Fruit fly (Drosophila melanogaster) whole organism, embryonic: ENCODE data around the gene CG43355.
A peak's percentile ranks its signal among the peaks of the same experiment; 100 is the strongest.

Experiments used
- Adf1 ChIP-seq: fragments of 200-800 bp; sonication (Bioruptor generic); IDR thresholded peaks from 2 replicates; pipeline ENCODE4 v1.3.6; 2022; ENCODE audit warnings: missing biosample characterization, missing genetic modification characterization
- Atf6 ChIP-seq: fragments of 200-800 bp; sonication (Bioruptor generic); IDR thresholded peaks from 2 replicates; pipeline ENCODE4 v1.3.6; 2022; ENCODE audit warnings: missing biosample characterization, missing genetic modification characterization
- C15 ChIP-seq: fragments of 200-800 bp; sonication (Bioruptor generic); IDR thresholded peaks from 3 replicates; pipeline ENCODE4 v1.3.6; 2022; ENCODE audit warnings: missing biosample characterization, missing genetic modification characterization
- CG11085 ChIP-seq: fragments of 200-800 bp; sonication (Bioruptor generic); IDR thresholded peaks from 2 replicates; pipeline ENCODE4 v1.3.6; 2022; ENCODE audit warnings: missing biosample characterization, missing genetic modification characterization
- CG11504 ChIP-seq: fragments of 200-800 bp; sonication (Bioruptor generic); optimal IDR thresholded peaks from 3 replicates; lab custom pipeline; 2019; ENCODE audit warnings: missing biosample characterization, mild to moderate bottlenecking, missing genetic modification characterization, moderate library complexity
- CG11695 ChIP-seq: fragments of 200-800 bp; sonication (Bioruptor generic); IDR thresholded peaks from 3 replicates; pipeline ENCODE4 v1.3.6; 2022; ENCODE audit warnings: missing biosample characterization, missing genetic modification characterization
- CG12744 ChIP-seq: fragments of 200-800 bp; sonication (Bioruptor generic); optimal IDR thresholded peaks from 2 replicates; lab custom pipeline; 2016; ENCODE audit warnings: missing biosample characterization, missing genetic modification characterization
- CG13123 ChIP-seq: fragments of 200-800 bp; sonication (Bioruptor generic); optimal IDR thresholded peaks from 2 replicates; lab custom pipeline; 2016; ENCODE audit warnings: missing biosample characterization, missing genetic modification characterization
- CG13775 ChIP-seq: fragments of 200-800 bp; sonication (Bioruptor generic); optimal IDR thresholded peaks from 3 replicates; lab custom pipeline; 2017; ENCODE audit warnings: missing biosample characterization, mild to moderate bottlenecking, missing genetic modification characterization
- CG1529 ChIP-seq: fragments of 200-800 bp; sonication (Bioruptor generic); optimal IDR thresholded peaks from 3 replicates; lab custom pipeline; 2018; ENCODE audit warnings: missing biosample characterization, missing genetic modification characterization
- CG1647 ChIP-seq: fragments of 200-800 bp; sonication (Bioruptor generic); optimal IDR thresholded peaks from 3 replicates; lab custom pipeline; 2016; ENCODE audit warnings: missing biosample characterization, missing genetic modification characterization
- CG31365 ChIP-seq: fragments of 200-800 bp; sonication (Bioruptor generic); optimal IDR thresholded peaks from 2 replicates; lab custom pipeline; 2018; ENCODE audit warnings: missing biosample characterization, mild to moderate bottlenecking, missing genetic modification characterization
- CG31441 ChIP-seq: fragments of 200-800 bp; sonication (Bioruptor generic); IDR thresholded peaks from 2 replicates; pipeline ENCODE4 v1.3.6; 2022; ENCODE audit warnings: missing biosample characterization, missing genetic modification characterization
- CG34422 ChIP-seq: fragments of 200-800 bp; sonication (Bioruptor generic); IDR thresholded peaks from 3 replicates; pipeline ENCODE4 v1.3.6; 2022; ENCODE audit warnings: missing biosample characterization, missing genetic modification characterization
- CG3838 ChIP-seq: fragments of 200-800 bp; sonication (Bioruptor generic); optimal IDR thresholded peaks from 3 replicates; lab custom pipeline; 2016; ENCODE audit warnings: missing biosample characterization, missing genetic modification characterization
- CG6175 ChIP-seq: fragments of 200-800 bp; sonication (Bioruptor generic); IDR thresholded peaks from 3 replicates; pipeline ENCODE4 v1.3.6; 2022; ENCODE audit warnings: missing biosample characterization, missing genetic modification characterization
- CG6254 ChIP-seq: fragments of 200-800 bp; sonication (Bioruptor generic); optimal IDR thresholded peaks from 3 replicates; lab custom pipeline; 2017; ENCODE audit warnings: mild to moderate bottlenecking, missing biosample characterization, missing genetic modification reagents, missing genetic modification characterization
- CG6765 ChIP-seq: fragments of 200-800 bp; sonication (Bioruptor generic); optimal IDR thresholded peaks from 3 replicates; lab custom pipeline; 2017; ENCODE audit warnings: missing biosample characterization, mild to moderate bottlenecking, missing genetic modification characterization
- CG7839 ChIP-seq: fragments of 200-800 bp; sonication (Bioruptor generic); optimal IDR thresholded peaks from 3 replicates; lab custom pipeline; 2018; ENCODE audit warnings: missing biosample characterization, mild to moderate bottlenecking, missing genetic modification characterization, moderate library complexity
- CG9215 ChIP-seq: fragments of 200-800 bp; sonication (Bioruptor generic); IDR thresholded peaks from 2 replicates; pipeline ENCODE4 v1.3.6; 2022; ENCODE audit warnings: missing biosample characterization, missing genetic modification characterization
- CG9609 ChIP-seq: fragments of 200-800 bp; sonication (Bioruptor generic); optimal IDR thresholded peaks from 3 replicates; lab custom pipeline; 2016; ENCODE audit warnings: missing biosample characterization, missing genetic modification characterization
- CG9876 ChIP-seq: fragments of 200-800 bp; sonication (Bioruptor generic); optimal IDR thresholded peaks from 2 replicates; lab custom pipeline; 2016; ENCODE audit warnings: missing biosample characterization, missing genetic modification characterization
- Camta ChIP-seq: fragments of 200-800 bp; sonication (Bioruptor generic); optimal IDR thresholded peaks from 2 replicates; lab custom pipeline; 2016; ENCODE audit warnings: missing biosample characterization, missing genetic modification characterization
- Deaf1 ChIP-seq: fragments of 200-800 bp; optimal IDR thresholded peaks from 3 replicates; lab custom pipeline; 2019; ENCODE audit warnings: missing biosample characterization, mild to moderate bottlenecking, missing genetic modification characterization, moderate library complexity
- Elba2 ChIP-seq: fragments of 200-800 bp; sonication (Bioruptor generic); optimal IDR thresholded peaks from 3 replicates; lab custom pipeline; 2016; ENCODE audit warnings: missing biosample characterization, missing genetic modification characterization
- HLH54F ChIP-seq: fragments of 200-800 bp; sonication (Bioruptor generic); optimal IDR thresholded peaks from 3 replicates; lab custom pipeline; 2016; ENCODE audit warnings: missing biosample characterization, missing genetic modification characterization
- Hr78 ChIP-seq, 2 experiments: fragments of 200-800 bp in 1 of 2; fragments of >200 bp in 1 of 2; sonication (Bioruptor generic) in 1 of 2; optimal IDR thresholded peaks; 2 replicates each; lab custom pipeline; 2017 to 2019; ENCODE audit warnings: missing biosample characterization in 2 of 2, missing genetic modification characterization in 2 of 2, mild to moderate bottlenecking in 1 of 2, moderate library complexity in 1 of 2
- Myb ChIP-seq: fragments of 200-800 bp; sonication (Bioruptor generic); optimal IDR thresholded peaks from 2 replicates; lab custom pipeline; 2016; ENCODE audit warnings: missing biosample characterization, missing genetic modification characterization
- PHDP ChIP-seq: fragments of 200-800 bp; sonication (Bioruptor generic); optimal IDR thresholded peaks from 3 replicates; lab custom pipeline; 2018; ENCODE audit warnings: missing biosample characterization, mild to moderate bottlenecking, missing genetic modification characterization, moderate library complexity
- Sox102F ChIP-seq: fragments of 200-800 bp; sonication (Bioruptor generic); optimal IDR thresholded peaks from 2 replicates; lab custom pipeline; 2018; ENCODE audit warnings: missing biosample characterization, mild to moderate bottlenecking, missing genetic modification characterization, moderate library complexity
- Sry-β ChIP-seq: fragments of 200-800 bp; sonication (Bioruptor generic); optimal IDR thresholded peaks from 2 replicates; lab custom pipeline; 2018; ENCODE audit warnings: missing biosample characterization, mild to moderate bottlenecking, missing genetic modification characterization, moderate library complexity
- Stat92E ChIP-seq, 3 experiments: fragments of >200 bp in 2 of 3; fragments of 200-800 bp in 1 of 3; sonication (Bioruptor generic) in 1 of 3; optimal IDR thresholded peaks; 2 replicates each; lab custom pipeline; 2017 to 2019; ENCODE audit warnings: missing biosample characterization in 3 of 3, missing genetic modification characterization in 3 of 3, mild to moderate bottlenecking in 1 of 3, moderate library complexity in 1 of 3
- TFAM ChIP-seq: fragments of 200-800 bp; sonication (Bioruptor generic); optimal IDR thresholded peaks from 2 replicates; lab custom pipeline; 2017; ENCODE audit warnings: missing biosample characterization, missing genetic modification characterization, inconsistent platforms
- ac ChIP-seq: fragments of 200-800 bp; sonication (Bioruptor generic); optimal IDR thresholded peaks from 3 replicates; lab custom pipeline; 2017; ENCODE audit warnings: missing biosample characterization, mild to moderate bottlenecking, missing genetic modification characterization
- bcd ChIP-seq: fragments of 200-800 bp; sonication (Bioruptor generic); optimal IDR thresholded peaks from 2 replicates; lab custom pipeline; 2017; ENCODE audit warnings: missing biosample characterization, mild to moderate bottlenecking, missing genetic modification characterization
- bowl ChIP-seq: fragments of 200-800 bp; sonication (Bioruptor generic); IDR thresholded peaks from 2 replicates; pipeline ENCODE4 v1.3.6; 2022; ENCODE audit warnings: missing biosample characterization, missing genetic modification characterization
- btn ChIP-seq: fragments of 200-800 bp; sonication (Bioruptor generic); optimal IDR thresholded peaks from 2 replicates; lab custom pipeline; 2016; ENCODE audit warnings: missing biosample characterization, missing genetic modification characterization
- dati ChIP-seq: fragments of 200-800 bp; sonication (Bioruptor generic); IDR thresholded peaks from 2 replicates; pipeline ENCODE4 v1.3.6; 2022; ENCODE audit warnings: missing biosample characterization, missing genetic modification characterization
- emc ChIP-seq: fragments of 200-800 bp; sonication (Bioruptor generic); optimal IDR thresholded peaks from 2 replicates; lab custom pipeline; 2016; ENCODE audit warnings: missing biosample characterization, missing genetic modification characterization
- exex ChIP-seq: fragments of 200-800 bp; sonication (Bioruptor generic); optimal IDR thresholded peaks from 4 replicates; lab custom pipeline; 2018; ENCODE audit warnings: missing biosample characterization, mild to moderate bottlenecking, missing genetic modification characterization, moderate library complexity
- fd96Cb ChIP-seq: fragments of 200-800 bp; sonication (Bioruptor generic); optimal IDR thresholded peaks from 2 replicates; lab custom pipeline; 2018; ENCODE audit warnings: missing biosample characterization, mild to moderate bottlenecking, missing genetic modification characterization, moderate library complexity
- gcm ChIP-seq: fragments of 200-800 bp; sonication (Bioruptor generic); optimal IDR thresholded peaks from 2 replicates; lab custom pipeline; 2019; ENCODE audit warnings: missing biosample characterization, mild to moderate bottlenecking, missing genetic modification characterization, moderate library complexity
- jumu ChIP-seq: fragments of 200-800 bp; sonication (Bioruptor generic); optimal IDR thresholded peaks from 3 replicates; lab custom pipeline; 2016; ENCODE audit warnings: missing biosample characterization, missing genetic modification characterization
- kni ChIP-seq: fragments of 200-800 bp; sonication (Bioruptor generic); optimal IDR thresholded peaks from 3 replicates; lab custom pipeline; 2017; ENCODE audit warnings: mild to moderate bottlenecking, missing biosample characterization, missing genetic modification reagents, missing genetic modification characterization
- knrl ChIP-seq: fragments of 200-800 bp; sonication (Bioruptor generic); IDR thresholded peaks from 3 replicates; pipeline ENCODE4 v1.3.6; 2022; ENCODE audit warnings: missing biosample characterization, missing genetic modification characterization; ENCODE audit not compliant: partially characterized antibody
- lmd ChIP-seq: fragments of 200-800 bp; sonication (Bioruptor generic); IDR thresholded peaks from 2 replicates; pipeline ENCODE4 v1.3.6; 2022; ENCODE audit warnings: missing biosample characterization, missing genetic modification characterization
- luna ChIP-seq: fragments of 200-800 bp; sonication (Bioruptor generic); optimal IDR thresholded peaks from 2 replicates; lab custom pipeline; 2016; ENCODE audit warnings: missing biosample characterization, missing genetic modification characterization
- phol ChIP-seq: fragments of 200-800 bp; sonication (Bioruptor generic); optimal IDR thresholded peaks from 3 replicates; lab custom pipeline; 2018; ENCODE audit warnings: missing biosample characterization, mild to moderate bottlenecking, missing genetic modification characterization, moderate library complexity
- run ChIP-seq: fragments of 200-800 bp; sonication (Bioruptor generic); optimal IDR thresholded peaks from 3 replicates; lab custom pipeline; 2018; ENCODE audit warnings: missing biosample characterization, mild to moderate bottlenecking, missing genetic modification characterization
- tx ChIP-seq: fragments of 200-800 bp; sonication (Bioruptor generic); optimal IDR thresholded peaks from 2 replicates; lab custom pipeline; 2016; ENCODE audit warnings: missing biosample characterization, missing genetic modification characterization
- zfh2 ChIP-seq: fragments of 200-800 bp; sonication (Bioruptor generic); optimal IDR thresholded peaks from 2 replicates; lab custom pipeline; 2016; ENCODE audit warnings: missing biosample characterization, missing genetic modification characterization

The CG43355 gene

dm6 chr2L:11528129-11528589, 43.7 kb downstream of the CG43355 start, which contains the start of gene CG31705 (continued):
- TF ChIP-seq CG34422, result peak; percentile 71; the same call in 1 of the 3 replicates
- no peak for TF ChIP-seq CG3838
- TF ChIP-seq CG1529 (GFP tag; lab: Kevin White, UChicago), result no peak
- no peak for TF ChIP-seq Hr78 (GFP tag; optimal IDR thresholded peaks at IDR 0.05; lab: Kevin White, UChicago)
- no peak for TF ChIP-seq run
- no peak for TF ChIP-seq luna (GFP tag; lab: Kevin White, UChicago)
- no peak for TF ChIP-seq btn (GFP tag; lab: Kevin White, UChicago)
- no peak for TF ChIP-seq Myb (GFP tag; lab: Kevin White, UChicago)
- peak; percentile 63 for TF ChIP-seq bcd (GFP tag; lab: Kevin White, UChicago)
- TF ChIP-seq CG9215 (GFP tag; lab: Robert Waterston, UW), result no peak
- no peak for TF ChIP-seq ac
- TF ChIP-seq Stat92E (GFP tag; optimal IDR thresholded peaks at IDR 0.05; lab: Kevin White, UChicago), result no peak
- TF ChIP-seq CG13123 (GFP tag; lab: Kevin White, UChicago), result no peak
- peak; percentile 63 for TF ChIP-seq PHDP (tag; lab: Kevin White, UChicago)
- TF ChIP-seq exex (tag; lab: Kevin White, UChicago), result no peak
- peak; percentile 49; the same call in 1 of the 2 replicates for TF ChIP-seq CG31441 (GFP tag; lab: Robert Waterston, UW)
- TF ChIP-seq bowl (GFP tag; lab: Robert Waterston, UW), result no peak
- TF ChIP-seq tx (GFP tag; lab: Kevin White, UChicago), result no peak
- no peak for TF ChIP-seq CG6254
- TF ChIP-seq CG11695 (GFP tag; lab: Robert Waterston, UW), result peak; percentile 36; the same call in 1 of the 3 replicates
- TF ChIP-seq lmd (GFP tag; lab: Robert Waterston, UW), result peak; percentile 48
- no peak for TF ChIP-seq Adf1
- no peak for TF ChIP-seq emc (GFP tag; lab: Kevin White, UChicago)
- no peak for TF ChIP-seq CG9876
- peak; percentile 72 for TF ChIP-seq CG11504 (tag; lab: Kevin White, UChicago)
- TF ChIP-seq CG6175, result no peak
- no peak for TF ChIP-seq CG6765 (GFP tag; lab: Kevin White, UChicago)
- TF ChIP-seq Sry-β (GFP tag; lab: Kevin White, UChicago), result no peak
- no peak for TF ChIP-seq gcm (GFP tag; lab: Kevin White, UChicago)
- TF ChIP-seq CG12744 (GFP tag; lab: Kevin White, UChicago), result no peak
- TF ChIP-seq Atf6 (GFP tag; lab: Robert Waterston, UW), result no peak
- peak; percentile 33 for TF ChIP-seq fd96Cb (tag; lab: Kevin White, UChicago)
- no peak for TF ChIP-seq CG1647 (GFP tag; lab: Kevin White, UChicago)
- peak; percentile 49 for TF ChIP-seq Sox102F (GFP tag; lab: Kevin White, UChicago)
- no peak for TF ChIP-seq phol (tag; lab: Kevin White, UChicago)
- TF ChIP-seq CG9609 (GFP tag; lab: Kevin White, UChicago), result no peak
- no peak for TF ChIP-seq dati
- TF ChIP-seq zfh2 (GFP tag; lab: Kevin White, UChicago), result no peak
- no peak for TF ChIP-seq CG31365 (tag; lab: Kevin White, UChicago)
- no peak for TF ChIP-seq C15 (GFP tag; lab: Robert Waterston, UW)
- peak; percentile 87 for TF ChIP-seq Deaf1
- TF ChIP-seq kni, result no peak
- TF ChIP-seq CG7839, result peak; percentile 67
- TF ChIP-seq TFAM (GFP tag; lab: Kevin White, UChicago), result no peak
- no peak for TF ChIP-seq HLH54F (GFP tag; lab: Kevin White, UChicago)
- TF ChIP-seq CG13775, result peak; percentile 64
- no peak for TF ChIP-seq CG11085
- TF ChIP-seq Elba2 (GFP tag; lab: Kevin White, UChicago), result no peak
- TF ChIP-seq Camta, result no peak
- no peak for TF ChIP-seq jumu
- no peak for TF ChIP-seq knrl
